Fruit fly (Drosophila melanogaster) whole organism, wandering third instar larva: ENCODE measurements around the gene mof.

Experiments used
- Abd-B ChIP-seq: fragments of >200 bp; optimal IDR thresholded peaks from 2 replicates; lab custom pipeline; 2017; ENCODE audit warnings: missing biosample characterization, missing genetic modification characterization
- CG32264 ChIP-seq: fragments of 200-800 bp; sonication (Bioruptor generic); optimal IDR thresholded peaks from 2 replicates; lab custom pipeline; 2016; ENCODE audit warnings: missing biosample characterization, missing genetic modification characterization
- CG9705 ChIP-seq: fragments of 200-800 bp; sonication (Bioruptor generic); optimal IDR thresholded peaks from 2 replicates; lab custom pipeline; 2018; ENCODE audit warnings: missing biosample characterization, mild to moderate bottlenecking, missing genetic modification characterization
- CrebA ChIP-seq: fragments of 200-800 bp; sonication (Bioruptor generic); optimal IDR thresholded peaks from 2 replicates; lab custom pipeline; 2016; ENCODE audit warnings: missing biosample characterization, mild to moderate bottlenecking, missing genetic modification characterization, borderline replicate concordance
- Dfd ChIP-seq: fragments of >200 bp; optimal IDR thresholded peaks from 2 replicates; lab custom pipeline; 2017; ENCODE audit warnings: missing biosample characterization, missing genetic modification characterization
- Dif ChIP-seq: fragments of 200-275, 200-300 bp; sonication (Bioruptor generic); optimal IDR thresholded peaks from 2 replicates; lab custom pipeline; 2018; ENCODE audit warnings: missing biosample characterization, missing genetic modification characterization; ENCODE audit not compliant: partially characterized antibody
- GATAd ChIP-seq: sonication (Bioruptor generic); optimal IDR thresholded peaks from 2 replicates; lab custom pipeline; 2016; ENCODE audit warnings: missing biosample characterization, missing genetic modification characterization
- HLH106 ChIP-seq: fragments of 200-800 bp; optimal IDR thresholded peaks from 3 replicates; lab custom pipeline; 2019; ENCODE audit warnings: missing biosample characterization, mild to moderate bottlenecking, missing genetic modification characterization, moderate library complexity
- Hnf4 ChIP-seq: fragments of 200-800 bp; sonication (Bioruptor generic); optimal IDR thresholded peaks from 2 replicates; lab custom pipeline; 2016; ENCODE audit warnings: missing biosample characterization, mild to moderate bottlenecking, missing genetic modification characterization
- Hr78 ChIP-seq: fragments of >200 bp; optimal IDR thresholded peaks from 2 replicates; lab custom pipeline; 2017; ENCODE audit warnings: missing biosample characterization, missing genetic modification characterization
- Hr83 ChIP-seq: fragments of 200-300 bp; sonication (Bioruptor generic); optimal IDR thresholded peaks from 2 replicates; lab custom pipeline; 2016; ENCODE audit warnings: missing biosample characterization, mild to moderate bottlenecking, missing genetic modification characterization, moderate library complexity; ENCODE audit not compliant: poor library complexity, severe bottlenecking
- Jra ChIP-seq: sonication (Bioruptor generic); optimal IDR thresholded peaks from 2 replicates; lab custom pipeline; 2016; ENCODE audit warnings: missing biosample characterization, missing genetic modification characterization
- Mio ChIP-seq: sonication (Bioruptor generic); optimal IDR thresholded peaks from 2 replicates; lab custom pipeline; 2016; ENCODE audit warnings: missing biosample characterization, missing genetic modification characterization
- Myc ChIP-seq: fragments of >200 bp; optimal IDR thresholded peaks from 2 replicates; lab custom pipeline; 2017
- N ChIP-seq: fragments of >200 bp; optimal IDR thresholded peaks from 2 replicates; lab custom pipeline; 2018; ENCODE audit warnings: missing biosample characterization, missing external identifiers, missing genetic modification characterization
- OdsH ChIP-seq: fragments of 200-800 bp; sonication (Bioruptor generic); optimal IDR thresholded peaks from 2 replicates; lab custom pipeline; 2016; ENCODE audit warnings: missing biosample characterization, mild to moderate bottlenecking, missing genetic modification characterization
- Rel ChIP-seq, 2 experiments: fragments of 200-800 bp; sonication (Bioruptor generic) in 1 of 2; optimal IDR thresholded peaks; 2 replicates in 1 of 2; 3 replicates in 1 of 2; lab custom pipeline; 2016 to 2019; ENCODE audit warnings: mild to moderate bottlenecking in 2 of 2, missing biosample characterization in 2 of 2, missing genetic modification characterization in 2 of 2, moderate library complexity in 1 of 2
- Sp1 ChIP-seq: fragments of 200-800 bp; sonication (Bioruptor generic); optimal IDR thresholded peaks from 3 replicates; lab custom pipeline; 2019; ENCODE audit warnings: missing biosample characterization, mild to moderate bottlenecking, missing genetic modification characterization, moderate library complexity
- Vsx2 ChIP-seq: fragments of 200-300, 225-300 bp; sonication (Bioruptor generic); optimal IDR thresholded peaks from 2 replicates; lab custom pipeline; 2018; ENCODE audit warnings: missing biosample characterization, missing genetic modification characterization; ENCODE audit not compliant: partially characterized antibody
- br ChIP-seq: fragments of 200-800 bp; sonication (Bioruptor generic); optimal IDR thresholded peaks from 2 replicates; lab custom pipeline; 2016; ENCODE audit warnings: missing biosample characterization, missing genetic modification characterization
- brk ChIP-seq: fragments of 200-800 bp; sonication (Bioruptor generic); optimal IDR thresholded peaks from 2 replicates; lab custom pipeline; 2016; ENCODE audit warnings: missing biosample characterization, mild to moderate bottlenecking, missing genetic modification characterization
- dl ChIP-seq, 2 experiments: fragments of 175-275, 200-275 bp in 1 of 2; fragments of 200-275 bp in 1 of 2; sonication (Bioruptor generic); optimal IDR thresholded peaks; lab custom pipeline; 2018; ENCODE audit warnings: mild to moderate bottlenecking in 2 of 2, missing biosample characterization in 2 of 2, missing genetic modification characterization in 2 of 2, moderate library complexity in 2 of 2; ENCODE audit not compliant: partially characterized antibody in 2 of 2, insufficient read depth in 1 of 2
- dmrt93B ChIP-seq: fragments of 200-800 bp; sonication (Bioruptor generic); optimal IDR thresholded peaks from 2 replicates; lab custom pipeline; 2018; ENCODE audit warnings: missing biosample characterization, mild to moderate bottlenecking, missing genetic modification characterization
- dsf ChIP-seq: sonication (Bioruptor generic); optimal IDR thresholded peaks from 2 replicates; lab custom pipeline; 2016; ENCODE audit warnings: missing biosample characterization, missing genetic modification characterization, borderline replicate concordance
- ey ChIP-seq: fragments of 200-800 bp; sonication (Bioruptor generic); optimal IDR thresholded peaks from 2 replicates; lab custom pipeline; 2016; ENCODE audit warnings: missing biosample characterization, missing genetic modification characterization
- foxo ChIP-seq, 2 experiments: fragments of 200-800 bp; sonication (Bioruptor generic); optimal IDR thresholded peaks; 2 replicates in 1 of 2; 3 replicates in 1 of 2; lab custom pipeline; 2016 to 2017; ENCODE audit warnings: missing biosample characterization in 2 of 2, missing genetic modification characterization in 2 of 2
- fru ChIP-seq: fragments of 200-800 bp; sonication (Bioruptor generic); optimal IDR thresholded peaks from 3 replicates; lab custom pipeline; 2016; ENCODE audit warnings: missing biosample characterization, mild to moderate bottlenecking, missing genetic modification characterization
- h ChIP-seq: fragments of 200-800 bp; sonication (Bioruptor generic); optimal IDR thresholded peaks from 3 replicates; lab custom pipeline; 2016; ENCODE audit warnings: missing biosample characterization, mild to moderate bottlenecking, missing genetic modification characterization
- jim ChIP-seq: fragments of 175-275, 200-325 bp; sonication (Bioruptor generic); optimal IDR thresholded peaks from 2 replicates; lab custom pipeline; 2016; ENCODE audit warnings: missing biosample characterization, mild to moderate bottlenecking, missing genetic modification characterization
- lola ChIP-seq: fragments of >200 bp; optimal IDR thresholded peaks from 2 replicates; lab custom pipeline; 2017; ENCODE audit warnings: missing biosample characterization, missing genetic modification characterization
- pan ChIP-seq: fragments of >200 bp; optimal IDR thresholded peaks from 2 replicates; lab custom pipeline; 2017
- psq ChIP-seq: fragments of 200-800 bp; sonication (Bioruptor generic); optimal IDR thresholded peaks from 3 replicates; lab custom pipeline; 2017; ENCODE audit warnings: missing biosample characterization, mild to moderate bottlenecking, missing genetic modification characterization, moderate library complexity
- rgr ChIP-seq: fragments of 200-800 bp; sonication (Bioruptor generic); optimal IDR thresholded peaks from 3 replicates; lab custom pipeline; 2016; ENCODE audit warnings: missing biosample characterization, mild to moderate bottlenecking, missing genetic modification characterization
- sage ChIP-seq: fragments of 200-800 bp; sonication (Bioruptor generic); optimal IDR thresholded peaks from 2 replicates; lab custom pipeline; 2016; ENCODE audit warnings: missing biosample characterization, mild to moderate bottlenecking, missing genetic modification characterization
- sv ChIP-seq: fragments of 200-800 bp; sonication (Bioruptor generic); optimal IDR thresholded peaks from 3 replicates; lab custom pipeline; 2016; ENCODE audit warnings: missing biosample characterization, missing genetic modification characterization
- tai ChIP-seq: sonication (Bioruptor generic); optimal IDR thresholded peaks from 2 replicates; lab custom pipeline; 2016; ENCODE audit warnings: missing biosample characterization, missing genetic modification characterization
- usp ChIP-seq: fragments of >200 bp; optimal IDR thresholded peaks from 2 replicates; lab custom pipeline; 2017; ENCODE audit warnings: missing biosample characterization, missing genetic modification characterization
- woc ChIP-seq: sonication (Bioruptor generic); optimal IDR thresholded peaks from 2 replicates; lab custom pipeline; 2016; ENCODE audit warnings: missing biosample characterization, mild to moderate bottlenecking, missing genetic modification characterization

mof gene

DNA sequence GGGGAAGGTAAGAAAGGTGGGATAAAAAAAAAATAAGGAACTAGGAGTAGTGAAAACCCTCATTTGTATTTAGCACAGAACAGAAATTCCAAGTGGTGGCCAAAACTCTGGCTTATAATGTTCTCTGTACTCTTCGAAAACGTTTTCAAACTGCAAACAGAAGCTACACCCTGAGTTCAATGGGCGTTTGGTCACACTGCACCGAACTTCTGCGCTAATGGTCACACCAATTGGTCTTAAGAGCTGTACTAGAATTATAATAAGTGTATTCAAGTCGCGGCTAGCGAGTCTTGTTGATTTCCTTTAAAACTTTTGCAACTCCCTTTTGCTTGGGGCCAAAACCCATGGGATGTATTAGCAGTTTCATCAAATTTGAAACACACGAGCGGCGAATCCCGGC lies 45.4 kb upstream of the mof start:
- TF ChIP-seq dmrt93B (GFP tag; lab: Kevin White, UChicago) (no peak), usp (GFP tag; lab: Kevin White, UChicago) (no peak), Hr83 (no peak), ey (GFP tag; lab: Kevin White, UChicago) (no peak), dsf (GFP tag; lab: Kevin White, UChicago) (no peak), br (GFP tag; lab: Kevin White, UChicago) (no peak), sv (GFP tag; lab: Kevin White, UChicago) (no peak), N (GFP tag; lab: Kevin White, UChicago) (no peak)

DNA sequence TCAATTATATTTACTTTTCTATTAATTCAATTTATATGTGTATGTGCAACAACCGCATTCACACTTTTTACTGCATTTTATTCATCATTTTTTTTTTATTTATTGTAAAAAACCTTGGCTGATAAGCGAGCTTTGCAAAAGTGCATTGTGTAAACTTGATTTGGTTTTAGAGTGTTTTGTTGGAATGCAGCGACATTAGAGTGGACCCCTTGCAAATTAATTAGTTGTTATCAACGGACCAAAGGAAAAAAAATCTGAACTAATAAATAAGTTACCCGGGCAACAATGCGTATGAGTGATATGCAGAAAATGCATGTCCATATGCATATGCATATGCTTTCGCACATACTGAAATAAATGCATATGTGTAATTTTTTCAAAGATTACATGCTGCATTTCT lies 44.3 kb upstream of the mof start:
- TF ChIP-seq tai (no peak), foxo (GFP tag; optimal IDR thresholded peaks at IDR 0.05; lab: Kevin White, UChicago) (no peak), Dif (GFP tag; lab: Kevin White, UChicago) (no peak), Vsx2 (no peak), usp (GFP tag; lab: Kevin White, UChicago) (no peak), pan (lab: Kevin White, UChicago) (no peak), ey (GFP tag; lab: Kevin White, UChicago) (no peak), Mio (GFP tag; lab: Kevin White, UChicago) (no peak), sv (GFP tag; lab: Kevin White, UChicago) (no peak), sage (no peak), GATAd (GFP tag; lab: Kevin White, UChicago) (no peak)

DNA sequence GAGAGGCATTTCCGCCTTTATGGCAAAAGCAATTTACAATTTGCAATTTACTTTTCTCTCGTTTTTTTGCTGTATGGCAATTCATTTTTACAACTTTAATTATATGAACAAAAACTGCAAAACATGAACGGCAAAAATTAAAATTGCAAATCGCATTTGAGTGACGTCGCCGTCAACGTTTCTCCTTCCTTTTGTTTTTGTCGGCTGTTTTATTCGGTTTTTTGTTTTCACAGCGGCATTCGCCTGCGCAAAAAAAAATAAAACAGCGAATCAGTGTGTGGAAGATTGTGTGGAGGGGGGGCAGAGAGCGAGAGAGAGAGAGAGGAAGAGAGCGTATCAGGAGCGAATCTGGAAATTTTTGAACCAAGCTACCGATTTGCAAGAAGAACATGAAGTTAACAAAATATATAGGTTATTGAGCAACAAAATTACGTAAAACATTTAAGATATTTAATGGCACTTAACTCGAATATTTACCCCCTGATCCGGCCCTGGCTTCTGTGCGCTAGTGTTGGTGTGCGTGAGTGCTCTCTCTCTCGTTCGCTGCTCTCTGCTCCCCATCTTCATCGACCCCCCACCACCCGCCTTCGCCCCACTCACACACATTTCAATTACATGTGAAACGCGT lies 42.0 kb upstream of the mof start:
- TF ChIP-seq dl (GFP tag; optimal IDR thresholded peaks at IDR 0.05; lab: Kevin White, UChicago; ENCODE audit: insufficient read depth in 1 of 2, partially characterized antibody in 2 of 2), result no peak
- peak; percentile 98 for TF ChIP-seq GATAd (GFP tag; lab: Kevin White, UChicago)
- TF ChIP-seq CG32264 (GFP tag; lab: Kevin White, UChicago), result peak; percentile 97
- TF ChIP-seq CrebA (GFP tag; lab: Kevin White, UChicago), result no peak
- peak; percentile 70 for TF ChIP-seq Vsx2
- peak; percentile 99 for TF ChIP-seq Hnf4 (GFP tag; lab: Kevin White, UChicago)
- peak; percentile 98 for TF ChIP-seq sage
- no peak for TF ChIP-seq Myc (lab: Kevin White, UChicago)
- no peak for TF ChIP-seq Abd-B (GFP tag; lab: Kevin White, UChicago)
- peak; percentile 95 for TF ChIP-seq brk (GFP tag; lab: Kevin White, UChicago)
- peak; percentile 98 for TF ChIP-seq Jra (GFP tag; lab: Kevin White, UChicago)
- TF ChIP-seq ey (GFP tag; lab: Kevin White, UChicago), result peak; percentile 100
- peak; percentile 99 for TF ChIP-seq dmrt93B (GFP tag; lab: Kevin White, UChicago)
- TF ChIP-seq jim, result peak; percentile 87
- TF ChIP-seq Sp1, result peak; percentile 99
- no peak for TF ChIP-seq Hr78 (GFP tag; lab: Kevin White, UChicago)
- peak; percentile 99 for TF ChIP-seq woc (GFP tag; lab: Kevin White, UChicago)
- no peak for TF ChIP-seq lola
- peak; percentile 95 for TF ChIP-seq dsf (GFP tag; lab: Kevin White, UChicago)
- TF ChIP-seq sv (GFP tag; lab: Kevin White, UChicago), result peak; percentile 98
- peak; percentile 95 for TF ChIP-seq Hr83
- TF ChIP-seq fru, result peak; percentile 100
- TF ChIP-seq OdsH, result peak; percentile 99
- peak; percentile 92 for TF ChIP-seq Mio (GFP tag; lab: Kevin White, UChicago)
- peak; percentile 23 for TF ChIP-seq N (GFP tag; lab: Kevin White, UChicago)
- TF ChIP-seq HLH106 (tag; lab: Kevin White, UChicago), result peak; percentile 100
- TF ChIP-seq psq (GFP tag; lab: Kevin White, UChicago), result peak; percentile 100
- TF ChIP-seq pan (lab: Kevin White, UChicago), result no peak
- TF ChIP-seq CG9705 (GFP tag; lab: Kevin White, UChicago), result peak; percentile 99
- TF ChIP-seq Dif (GFP tag; lab: Kevin White, UChicago), result peak; percentile 54
- peak; percentile 93 for TF ChIP-seq Rel (GFP tag; optimal IDR thresholded peaks at IDR 0.05; lab: Kevin White, UChicago)
- peak; percentile 95 for TF ChIP-seq Rel (tag; optimal IDR thresholded peaks at IDR 0.05; lab: Kevin White, UChicago)
- TF ChIP-seq usp (GFP tag; lab: Kevin White, UChicago), result no peak
- TF ChIP-seq tai, result peak; percentile 98
- peak; percentile 92 to 100 for TF ChIP-seq foxo (GFP tag; optimal IDR thresholded peaks at IDR 0.05; lab: Kevin White, UChicago)
- peak; percentile 87 for TF ChIP-seq Dfd (GFP tag; lab: Kevin White, UChicago)
- peak; percentile 100 for TF ChIP-seq h (GFP tag; lab: Kevin White, UChicago)
- TF ChIP-seq br (GFP tag; lab: Kevin White, UChicago), result peak; percentile 99
- TF ChIP-seq rgr, result peak; percentile 100
